Worm (Caenorhabditis elegans) whole organism, early embryonic: Measurements from ENCODE around the gene cla-1.

Experiments used
- F13C5.2 ChIP-seq: sonication (generic microtip); optimal IDR thresholded peaks from 2 replicates; lab custom pipeline; 2017; ENCODE audit warnings: mild to moderate bottlenecking, missing genetic modification characterization, inconsistent platforms, missing compliant biosample characterization
- aly-1 ChIP-seq: sonication (generic microtip); optimal IDR thresholded peaks from 2 replicates; lab custom pipeline; 2016; ENCODE audit warnings: missing genetic modification characterization, missing compliant biosample characterization
- ama-1 ChIP-seq: fragments of 150-350 bp; optimal IDR thresholded peaks from 2 replicates; lab custom pipeline; 2014
- ceh-13 ChIP-seq: fragments of 200-800 bp; sonication (Bioruptor generic); optimal IDR thresholded peaks from 2 replicates; lab custom pipeline; 2018; ENCODE audit warnings: mild to moderate bottlenecking, missing genetic modification characterization, missing compliant biosample characterization
- ceh-36 ChIP-seq: sonication (generic microtip); optimal IDR thresholded peaks from 2 replicates; lab custom pipeline; 2016; ENCODE audit warnings: missing genetic modification characterization, inconsistent platforms, missing compliant biosample characterization
- ets-7 ChIP-seq: sonication (generic microtip); optimal IDR thresholded peaks from 2 replicates; lab custom pipeline; 2016; ENCODE audit warnings: missing genotype, missing genetic modification characterization, missing compliant biosample characterization
- flt-1 ChIP-seq: fragments of 200-800 bp; sonication (Bioruptor generic); IDR thresholded peaks from 2 replicates; pipeline ENCODE4 v1.3.6; 2022; ENCODE audit warnings: missing genetic modification characterization, missing compliant biosample characterization
- hmbx-1 ChIP-seq: sonication (generic microtip); optimal IDR thresholded peaks from 2 replicates; lab custom pipeline; 2016; ENCODE audit warnings: mild to moderate bottlenecking, missing genetic modification characterization, missing compliant biosample characterization
- hmg-4 ChIP-seq: fragments of 200-800 bp; sonication (Bioruptor generic); optimal IDR thresholded peaks from 2 replicates; lab custom pipeline; 2018; ENCODE audit warnings: mild to moderate bottlenecking, missing genetic modification characterization, missing compliant biosample characterization
- hnd-1 ChIP-seq: sonication (generic microtip); optimal IDR thresholded peaks from 2 replicates; lab custom pipeline; 2016; ENCODE audit warnings: missing genetic modification characterization, missing compliant biosample characterization
- sea-1 ChIP-seq: fragments of 200-800 bp; sonication (Bioruptor generic); conservative IDR thresholded peaks from 2 replicates; pipeline ENCODE4 v1.3.6; 2022; ENCODE audit warnings: missing genetic modification characterization, missing compliant biosample characterization
- tbx-11 ChIP-seq: fragments of 200-800 bp; sonication (Bioruptor generic); IDR thresholded peaks from 2 replicates; pipeline ENCODE4 v1.3.6; 2022; ENCODE audit warnings: missing genetic modification characterization, missing compliant biosample characterization
- tra-4 ChIP-seq: sonication (generic microtip); optimal IDR thresholded peaks from 2 replicates; lab custom pipeline; 2017; ENCODE audit warnings: missing genetic modification characterization, missing compliant biosample characterization

DNA sequence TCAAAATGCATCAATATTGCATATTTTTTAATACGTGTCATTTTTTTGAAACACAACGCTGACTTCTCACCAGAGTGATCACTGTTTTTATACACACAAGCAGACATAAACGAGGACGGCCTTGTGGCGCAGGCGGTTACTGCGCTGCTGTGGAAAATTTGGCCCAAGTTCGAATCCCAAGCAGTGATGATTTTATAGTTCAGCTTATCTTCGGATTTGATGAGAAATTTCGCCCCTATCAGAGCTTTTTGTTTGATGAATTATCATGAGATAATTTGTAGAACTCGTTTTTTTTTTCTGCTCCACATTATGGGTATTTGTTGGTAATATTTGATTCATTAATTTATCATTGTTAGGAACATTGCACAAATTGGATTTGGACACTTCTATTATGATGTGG is 14.8 kb upstream of the cla-1 start:
- TF ChIP-seq ceh-36 (tag; lab: Kevin White, UChicago) (peak; percentile 96), hmbx-1 (tag; lab: Kevin White, UChicago) (peak; percentile 84), flt-1 (GFP tag; lab: Robert Waterston, UW) (peak; percentile 97), F13C5.2 (tag; lab: Kevin White, UChicago) (peak; percentile 95), ets-7 (tag; lab: Kevin White, UChicago) (peak; percentile 90), ama-1 (lab: Kevin White, UChicago) (peak; percentile 5), aly-1 (tag; lab: Kevin White, UChicago) (peak; percentile 95), hmg-4 (GFP tag; lab: Kevin White, UChicago) (peak; percentile 99), hnd-1 (tag; lab: Kevin White, UChicago) (peak; percentile 96), tbx-11 (GFP tag; lab: Robert Waterston, UW) (peak; percentile 92), ceh-13 (peak; percentile 87), tra-4 (peak; percentile 96), sea-1 (GFP tag; lab: Robert Waterston, UW) (peak; percentile 97)
